Worm (Caenorhabditis elegans) whole organism, L4 larva: Measurements from ENCODE around the gene F02E11.4.

Experiments
- F10B5.3 ChIP-seq: sonication (generic microtip); optimal IDR thresholded peaks from 2 replicates; lab custom pipeline; 2016; ENCODE audit warnings: mild to moderate bottlenecking, missing genetic modification characterization, missing compliant biosample characterization
- F44E2.7 ChIP-seq: fragments of 200-800 bp; sonication (Bioruptor generic); IDR thresholded peaks from 2 replicates; pipeline ENCODE4 v2.1.2; 2022; ENCODE audit warnings: missing genetic modification characterization, missing compliant biosample characterization
- T26A8.4 ChIP-seq: fragments of 200-800 bp; sonication (Bioruptor generic); IDR thresholded peaks from 2 replicates; pipeline ENCODE4 v1.3.6; 2022; ENCODE audit warnings: missing genetic modification characterization, missing compliant biosample characterization
- Y105C5A.15 ChIP-seq: fragments of 200-800 bp; sonication (Bioruptor generic); IDR thresholded peaks from 2 replicates; pipeline ENCODE4 v1.3.6; 2022; ENCODE audit warnings: missing genetic modification characterization, missing compliant biosample characterization
- aha-1 ChIP-seq: fragments of 150-350 bp; peaks from one replicate; lab custom pipeline; 2014; ENCODE audit warnings: missing biosample characterization, missing genetic modification characterization
- ama-1 ChIP-seq: fragments of 150-350 bp; optimal IDR thresholded peaks from 2 replicates; lab custom pipeline; 2014; ENCODE audit warnings: inconsistent platforms, mixed read lengths
- arid-1 ChIP-seq: fragments of 200-800 bp; sonication (Bioruptor generic); conservative IDR thresholded peaks from 2 replicates; pipeline ENCODE4 v1.3.6; 2022; ENCODE audit warnings: missing genetic modification reagents, missing genetic modification characterization, missing compliant biosample characterization
- ces-1 ChIP-seq: fragments of 150-350 bp; sonication (generic microtip); optimal IDR thresholded peaks from 4 replicates; lab custom pipeline; 2014; ENCODE audit warnings: missing biosample characterization, missing genetic modification reagents, missing genetic modification characterization
- daf-16 ChIP-seq, 3 experiments: sonication (generic microtip); optimal IDR thresholded peaks; 2 replicates each; lab custom pipeline; 2016 to 2017; ENCODE audit warnings: missing genetic modification characterization in 3 of 3, missing genetic modification reagents in 3 of 3, mild to moderate bottlenecking in 2 of 3, missing compliant biosample characterization in 2 of 3, missing biosample characterization in 1 of 3, moderate library complexity in 1 of 3
- daf-19 ChIP-seq: fragments of 200-800 bp; sonication (Bioruptor generic); conservative IDR thresholded peaks from 2 replicates; pipeline ENCODE4 v1.3.6; 2022; ENCODE audit warnings: missing genetic modification characterization, missing compliant biosample characterization
- dmd-6 ChIP-seq: fragments of 200-800 bp; sonication (Bioruptor generic); IDR thresholded peaks from 2 replicates; pipeline ENCODE4 v1.3.6; 2022; ENCODE audit warnings: missing genetic modification reagents, missing genetic modification characterization, missing compliant biosample characterization
- dve-1 ChIP-seq: sonication (generic microtip); optimal IDR thresholded peaks from 2 replicates; lab custom pipeline; 2017; ENCODE audit warnings: antibody characterized with exemption, mild to moderate bottlenecking, missing genetic modification characterization, missing compliant biosample characterization; ENCODE audit not compliant: insufficient read depth
- egl-43 ChIP-seq: fragments of 200-800 bp; sonication (Bioruptor generic); IDR thresholded peaks from 2 replicates; pipeline ENCODE4 v1.3.6; 2022; ENCODE audit warnings: missing genetic modification reagents, missing genetic modification characterization, missing compliant biosample characterization
- hif-1 ChIP-seq, 2 experiments: sonication (generic microtip); optimal IDR thresholded peaks; 2 replicates each; lab custom pipeline; 2016 to 2017; ENCODE audit warnings: missing compliant biosample characterization in 2 of 2, missing genetic modification characterization in 2 of 2, missing genetic modification reagents in 2 of 2, missing genotype in 2 of 2, mild to moderate bottlenecking in 1 of 2
- hlh-11 ChIP-seq: fragments of 200-800 bp; sonication (Bioruptor generic); optimal IDR thresholded peaks from 2 replicates; lab custom pipeline; 2018; ENCODE audit warnings: mild to moderate bottlenecking, missing genetic modification characterization, missing compliant biosample characterization
- lin-13 ChIP-seq: fragments of 150-350 bp; optimal IDR thresholded peaks from 2 replicates; lab custom pipeline; 2014; ENCODE audit warnings: missing biosample characterization, missing genetic modification reagents, missing genetic modification characterization
- lir-3 ChIP-seq: sonication (generic microtip); optimal IDR thresholded peaks from 2 replicates; lab custom pipeline; 2016; ENCODE audit warnings: mild to moderate bottlenecking, missing genetic modification characterization, missing compliant biosample characterization
- mxl-2 ChIP-seq: fragments of 200-800 bp; sonication (Bioruptor generic); conservative IDR thresholded peaks from 2 replicates; pipeline ENCODE4 v1.3.6; 2022; ENCODE audit warnings: missing genetic modification reagents, missing genetic modification characterization, missing compliant biosample characterization
- nhr-11 ChIP-seq: fragments of 150-350 bp; optimal IDR thresholded peaks from 2 replicates; lab custom pipeline; 2014; ENCODE audit warnings: missing biosample characterization, missing genetic modification characterization
- nhr-237 ChIP-seq: sonication (generic microtip); optimal IDR thresholded peaks from 2 replicates; lab custom pipeline; 2017; ENCODE audit warnings: missing biosample characterization, missing genetic modification characterization
- nhr-25 ChIP-seq: sonication (generic microtip); optimal IDR thresholded peaks from 2 replicates; lab custom pipeline; 2017; ENCODE audit warnings: missing genetic modification characterization, mild to moderate bottlenecking, missing compliant biosample characterization, antibody characterized with exemption, moderate library complexity, borderline replicate concordance; ENCODE audit not compliant: insufficient read depth
- nhr-28 ChIP-seq: fragments of 150-350 bp; optimal IDR thresholded peaks from 2 replicates; lab custom pipeline; 2014; ENCODE audit warnings: missing biosample characterization, missing genetic modification characterization
- php-3 ChIP-seq: fragments of 200-800 bp; sonication (Bioruptor generic); IDR thresholded peaks from 2 replicates; pipeline ENCODE4 v1.3.6; 2022; ENCODE audit warnings: missing genetic modification reagents, missing genetic modification characterization, missing compliant biosample characterization
- pqm-1 ChIP-seq: sonication (generic microtip); optimal IDR thresholded peaks from 2 replicates; lab custom pipeline; 2017; ENCODE audit warnings: missing biosample characterization, missing genetic modification characterization
- sdz-12 ChIP-seq: fragments of 200-800 bp; sonication (Bioruptor generic); optimal IDR thresholded peaks from 2 replicates; lab custom pipeline; 2018; ENCODE audit warnings: mild to moderate bottlenecking, missing genetic modification characterization, missing compliant biosample characterization
- set-16 ChIP-seq: fragments of 200-800 bp; sonication (Bioruptor generic); IDR thresholded peaks from 2 replicates; pipeline ENCODE4 v1.3.6; 2022; ENCODE audit warnings: missing genetic modification reagents, missing genetic modification characterization, missing compliant biosample characterization
- unc-130 ChIP-seq: sonication (generic microtip); optimal IDR thresholded peaks from 2 replicates; lab custom pipeline; 2016; ENCODE audit warnings: missing genetic modification reagents, missing genetic modification characterization, missing compliant biosample characterization
- unc-39 ChIP-seq: sonication (generic microtip); optimal IDR thresholded peaks from 2 replicates; lab custom pipeline; 2017; ENCODE audit warnings: missing biosample characterization, missing genetic modification characterization
- unc-62 ChIP-seq, 3 experiments: fragments of 150-350 bp in 1 of 3; sonication (generic microtip); optimal IDR thresholded peaks in 2 of 3; peaks in 1 of 3; 1 replicate in 1 of 3; 2 replicates in 2 of 3; lab custom pipeline; 2014 to 2017; ENCODE audit warnings: missing biosample characterization in 3 of 3, missing genetic modification characterization in 3 of 3, missing genetic modification reagents in 3 of 3, missing genotype in 1 of 3
- vab-7 ChIP-seq: fragments of 200-800 bp; sonication (Bioruptor generic); IDR thresholded peaks from 2 replicates; pipeline ENCODE4 v1.3.6; 2022; ENCODE audit warnings: missing genetic modification reagents, missing genetic modification characterization, missing compliant biosample characterization

Gene F02E11.4

ce11 chrII:3277686-3278085 lies at the start of gene F02E11.4:
TSS of gene F02E11.4 (minus strand) at chrII:3277786.
- TF ChIP-seq aha-1 (tag; lab: Kevin White, UChicago) = peak; percentile 59
- 0 out of 2 replicates have a peak, but pooled peaks have one; percentile 34 for TF ChIP-seq arid-1
- peak in 1 of 2 experiments; percentile 6 for TF ChIP-seq unc-62 (GFP tag; optimal IDR thresholded peaks at IDR 0.05 in 1 of 2; lab: Kevin White, UChicago)
- no peak for TF ChIP-seq unc-62 (tag; optimal IDR thresholded peaks at IDR 0.05; lab: Kevin White, UChicago)
- TF ChIP-seq hif-1 (tag; optimal IDR thresholded peaks at IDR 0.05; lab: Kevin White, UChicago) = no peak

ce11 chrII:3327104-3327503 lies 49.5 kb upstream of the F02E11.4 start, which contains the start of gene Y46D2A.3:
TSS of gene Y46D2A.3 (minus strand) at chrII:3327204.
- no peak for TF ChIP-seq T26A8.4 (GFP tag; lab: Robert Waterston, UW)
- no peak for TF ChIP-seq nhr-11 (tag; lab: Kevin White, UChicago)
- TF ChIP-seq F44E2.7 (GFP tag; lab: Robert Waterston, UW) = no peak

ce11 chrII:3323179-3323578 lies 45.6 kb upstream of the F02E11.4 start, which contains the start of gene Y46D2A.2:
TSS of gene Y46D2A.2 (minus strand) at chrII:3323279.
- TF ChIP-seq lir-3 (tag; lab: Kevin White, UChicago) = no peak
- TF ChIP-seq sdz-12 (GFP tag; lab: Kevin White, UChicago) = no peak
- TF ChIP-seq nhr-25 (tag; lab: Kevin White, UChicago) = no peak
- no peak for TF ChIP-seq F10B5.3 (tag; lab: Kevin White, UChicago)
- no peak for TF ChIP-seq egl-43 (GFP tag; lab: Robert Waterston, UW)

- no peak for TF ChIP-seq vab-7 (GFP tag; lab: Robert Waterston, UW)
- TF ChIP-seq ces-1 (GFP tag; lab: Kevin White, UChicago) = no peak
- TF ChIP-seq dmd-6 (GFP tag; lab: Robert Waterston, UW) = 0 out of 2 replicates have a peak, but pooled peaks have one; percentile 12
- peak; percentile 22 for TF ChIP-seq nhr-28 (tag; lab: Kevin White, UChicago)
Measured at ce11 chrII:3322257-3322656, 44.7 kb upstream of the F02E11.4 start, which contains the start of gene Y46D2A.1. TSS of gene Y46D2A.1 (plus strand) at chrII:3322557.

ce11 chrII:3318839-3319238 lies 41.3 kb upstream of the F02E11.4 start:
- TF ChIP-seq nhr-28 (tag; lab: Kevin White, UChicago) = peak; percentile 68
- TF ChIP-seq hlh-11 = peak; percentile 43
- TF ChIP-seq lin-13 = no peak
- TF ChIP-seq dve-1 = peak; percentile 23
- no peak for TF ChIP-seq daf-19 (GFP tag; lab: Robert Waterston, UW)
- TF ChIP-seq nhr-25 (tag; lab: Kevin White, UChicago) = no peak
- peak; percentile 33 for TF ChIP-seq pqm-1 (tag; lab: Kevin White, UChicago)
- peak; percentile 87 for TF ChIP-seq php-3 (GFP tag; lab: Robert Waterston, UW)
- no peak for TF ChIP-seq daf-16 (GFP tag; optimal IDR thresholded peaks at IDR 0.05; lab: Kevin White, UChicago)
- peak; percentile 20 for TF ChIP-seq daf-16 (tag; optimal IDR thresholded peaks at IDR 0.05; lab: Kevin White, UChicago)
- peak; percentile 73 for TF ChIP-seq dmd-6 (GFP tag; lab: Robert Waterston, UW)

ce11 chrII:3313442-3313841 lies 35.9 kb upstream of the F02E11.4 start, which contains the start of gene F39E9.6:
TSS of gene F39E9.6 (minus strand) at chrII:3313542.
- no peak for TF ChIP-seq F10B5.3 (tag; lab: Kevin White, UChicago)
- no peak for TF ChIP-seq php-3 (GFP tag; lab: Robert Waterston, UW)
- no peak for TF ChIP-seq set-16 (GFP tag; lab: Robert Waterston, UW)
- TF ChIP-seq nhr-237 (tag; lab: Kevin White, UChicago) = no peak
- TF ChIP-seq Y105C5A.15 (GFP tag; lab: Robert Waterston, UW) = no peak
- TF ChIP-seq hlh-11 = no peak
- no peak for TF ChIP-seq unc-39 (tag; lab: Kevin White, UChicago)
- no peak for TF ChIP-seq unc-130 (GFP tag; lab: Kevin White, UChicago)
- TF ChIP-seq mxl-2 (GFP tag; lab: Robert Waterston, UW) = no peak
- TF ChIP-seq ama-1 (lab: Kevin White, UChicago) = no peak
